Fruit fly (Drosophila melanogaster): Measurements from ENCODE around the gene alpha4GT1.

Gene alpha4GT1

dm6 chr2L:2999113-2999512, 23.8 kb downstream of the alpha4GT1 start, which contains the start of gene Ccdc85 (continued):
- TF ChIP-seq CkIIα-i1 (GFP tag; IDR thresholded peaks at IDR 0.05) (no peak), CG15696 (tag; optimal IDR thresholded peaks at IDR 0.05) (no peak), Gsc (GFP tag; IDR thresholded peaks at IDR 0.05) (no peak), CG9876 (GFP tag; optimal IDR thresholded peaks at IDR 0.05) (no peak), klu (GFP tag; IDR thresholded peaks at IDR 0.05) (no peak), CG1832 (GFP tag; optimal IDR thresholded peaks at IDR 0.05) (no peak), CG14860 (GFP tag; IDR thresholded peaks at IDR 0.05; ENCODE audit: partially characterized antibody) (peak; percentile 97), ap (GFP tag; IDR thresholded peaks at IDR 0.05) (no peak), CG13123 (GFP tag; optimal IDR thresholded peaks at IDR 0.05) (no peak), CG32772 (GFP tag; IDR thresholded peaks at IDR 0.05) (no peak), NC2β (GFP tag; optimal IDR thresholded peaks at IDR 0.05) (peak; percentile 26), E2f2 (GFP tag; IDR thresholded peaks at IDR 0.05) (peak; percentile 74), CG1792 (GFP tag; optimal IDR thresholded peaks at IDR 0.05) (no peak), CG2889 (GFP tag; IDR thresholded peaks at IDR 0.05) (no peak), CHES-1-like (GFP tag; optimal IDR thresholded peaks at IDR 0.05) (peak; percentile 17), CG17568 (GFP tag; optimal IDR thresholded peaks at IDR 0.05) (no peak), HLH54F (GFP tag; optimal IDR thresholded peaks at IDR 0.05) (no peak), fd3F (GFP tag; optimal IDR thresholded peaks at IDR 0.05) (no peak), eyg (GFP tag; optimal IDR thresholded peaks at IDR 0.05) (no peak), CG14710 (tag; optimal IDR thresholded peaks at IDR 0.05) (peak; percentile 41), B-H2 (GFP tag; optimal IDR thresholded peaks at IDR 0.05) (peak; percentile 30), Neu2 (GFP tag; optimal IDR thresholded peaks at IDR 0.05; ENCODE audit: borderline replicate concordance) (no peak), phol (tag; optimal IDR thresholded peaks at IDR 0.05) (peak; percentile 33), caup (GFP tag; optimal IDR thresholded peaks at IDR 0.05; ENCODE audit: severe bottlenecking) (peak; percentile 11), nerfin-1 (tag; optimal IDR thresholded peaks at IDR 0.05) (no peak), CG10147 (GFP tag; optimal IDR thresholded peaks at IDR 0.05) (no peak), unc-4 (GFP tag; IDR thresholded peaks at IDR 0.05; ENCODE audit: partially characterized antibody) (peak; percentile 90), CG12071 (GFP tag; optimal IDR thresholded peaks at IDR 0.05) (no peak), CG18262 (tag; optimal IDR thresholded peaks at IDR 0.05) (peak; percentile 7), zf30C (GFP tag; optimal IDR thresholded peaks at IDR 0.05) (no peak), cwo (GFP tag; optimal IDR thresholded peaks at IDR 0.05) (no peak), Doc3 (GFP tag; IDR thresholded peaks at IDR 0.05; ENCODE audit: partially characterized antibody) (peak; percentile 78), Max (GFP tag; optimal IDR thresholded peaks at IDR 0.05) (no peak), CG3847 (GFP tag; IDR thresholded peaks at IDR 0.05) (0 out of 2 replicates have a peak, but pooled peaks have one; percentile 28), tgo (GFP tag; IDR thresholded peaks at IDR 0.05) (no peak), CG14667 (GFP tag; IDR thresholded peaks at IDR 0.05) (no peak), Fer2 (tag; optimal IDR thresholded peaks at IDR 0.05) (no peak), Mad (GFP tag; optimal IDR thresholded peaks at IDR 0.05) (peak; percentile 21), CG7839 (tag; optimal IDR thresholded peaks at IDR 0.05) (no peak), CG7928 (GFP tag; optimal IDR thresholded peaks at IDR 0.05) (no peak), pho (GFP tag; optimal IDR thresholded peaks at IDR 0.05) (no peak), CG15073 (GFP tag; optimal IDR thresholded peaks at IDR 0.05) (no peak), CG12219 (GFP tag; optimal IDR thresholded peaks at IDR 0.05) (no peak), CG9215 (GFP tag; IDR thresholded peaks at IDR 0.05) (no peak), zen (tag; optimal IDR thresholded peaks at IDR 0.05) (no peak), prd (optimal IDR thresholded peaks at IDR 0.05) (no peak), prd (GFP tag; IDR thresholded peaks at IDR 0.05) (no peak), CG1647 (GFP tag; optimal IDR thresholded peaks at IDR 0.05) (no peak), lmd (GFP tag; IDR thresholded peaks at IDR 0.05) (no peak), knrl (GFP tag; IDR thresholded peaks at IDR 0.05; ENCODE audit: partially characterized antibody) (peak; percentile 89), Kr (GFP tag; optimal IDR thresholded peaks at IDR 0.05) (no peak)

All from whole organism, embryonic.